Fruit fly (Drosophila melanogaster) whole organism, embryonic: ENCODE results near the gene BNIP3.

ENCODE experiments used
- CG11398 ChIP-seq: fragments of 200-800 bp; sonication (Bioruptor generic); optimal IDR thresholded peaks from 2 replicates; lab custom pipeline; 2016; ENCODE audit warnings: missing biosample characterization, missing genetic modification characterization
- CG12744 ChIP-seq: fragments of 200-800 bp; sonication (Bioruptor generic); optimal IDR thresholded peaks from 2 replicates; lab custom pipeline; 2016; ENCODE audit warnings: missing biosample characterization, missing genetic modification characterization
- CG43689 ChIP-seq: fragments of 200-800 bp; sonication (Bioruptor generic); IDR thresholded peaks from 2 replicates; pipeline ENCODE4 v1.3.6; 2022; ENCODE audit warnings: missing biosample characterization, missing genetic modification characterization
- Gug ChIP-seq: fragments of 200-800 bp; sonication (Bioruptor generic); IDR thresholded peaks from 4 replicates; pipeline ENCODE4 v1.3.6; 2022; ENCODE audit warnings: missing biosample characterization, missing genetic modification characterization
- cas ChIP-seq: fragments of 200-800 bp; sonication (Bioruptor generic); IDR thresholded peaks from 2 replicates; pipeline ENCODE4 v1.3.6; 2022; ENCODE audit warnings: missing biosample characterization, missing genetic modification characterization
- insv ChIP-seq, 2 experiments: fragments of 200-800 bp; sonication (Bioruptor generic); optimal IDR thresholded peaks; 3 replicates each; lab custom pipeline; 2016 to 2018; ENCODE audit warnings: missing biosample characterization in 2 of 2, missing genetic modification characterization in 2 of 2
- knrl ChIP-seq: fragments of 200-800 bp; sonication (Bioruptor generic); IDR thresholded peaks from 3 replicates; pipeline ENCODE4 v1.3.6; 2022; ENCODE audit warnings: missing biosample characterization, missing genetic modification characterization; ENCODE audit not compliant: partially characterized antibody
- yki ChIP-seq: fragments of >200 bp; optimal IDR thresholded peaks from 3 replicates; lab custom pipeline; 2018

dm6 chr3L:20498204-20498603 is 21.0 kb downstream of the BNIP3 start:
- no peak for TF ChIP-seq knrl (GFP tag; lab: Robert Waterston, UW)
- TF ChIP-seq yki (lab: Kevin White, UChicago), result no peak
- TF ChIP-seq Gug, result no peak
- no peak for TF ChIP-seq cas
- no peak for TF ChIP-seq CG43689 (GFP tag; lab: Robert Waterston, UW)
- no peak for TF ChIP-seq CG12744
- no peak for TF ChIP-seq CG11398
- TF ChIP-seq insv (GFP tag; optimal IDR thresholded peaks at IDR 0.05; lab: Kevin White, UChicago), result no peak
